Worm (Caenorhabditis elegans): ENCODE data around the gene EGAP5.1.

DNA sequence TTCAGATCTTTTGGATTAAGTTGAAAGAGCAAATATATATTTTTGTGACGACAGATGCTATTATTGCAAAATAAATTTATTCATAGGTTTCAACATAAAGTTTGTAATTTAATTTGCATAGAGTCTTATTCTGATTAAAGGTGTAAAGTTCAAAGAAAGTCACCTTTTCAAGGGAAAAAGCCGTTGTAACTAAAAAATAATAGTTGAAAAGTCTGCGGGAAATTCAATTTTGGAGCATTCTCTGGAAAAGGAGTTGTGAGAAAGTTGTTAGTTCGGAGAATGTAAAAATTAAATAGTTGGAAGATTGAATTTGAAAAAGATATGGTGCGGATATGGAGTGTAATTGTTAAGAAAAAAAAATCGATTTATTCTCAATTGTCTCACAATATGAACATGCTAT lies 1.2 kb downstream of the EGAP5.1 start:
- TF ChIP-seq nhr-76 (tag; optimal IDR thresholded peaks at IDR 0.05) (no peak), cnd-1 (tag; optimal IDR thresholded peaks at IDR 0.05) (no peak), unc-62 (GFP tag; optimal IDR thresholded peaks at IDR 0.05) (no peak), elt-1 (tag; optimal IDR thresholded peaks at IDR 0.05; ENCODE audit: borderline replicate concordance, insufficient read depth) (no peak), sptf-1 (tag; optimal IDR thresholded peaks at IDR 0.05) (no peak), drap-1 (GFP tag; optimal IDR thresholded peaks at IDR 0.05) (no peak), lin-13 (tag; optimal IDR thresholded peaks at IDR 0.05) (no peak), nhr-2 (tag; optimal IDR thresholded peaks at IDR 0.05) (no peak), unc-120 (tag; optimal IDR thresholded peaks at IDR 0.05; ENCODE audit: poor library complexity, severe bottlenecking) (no peak), pha-4 (tag; optimal IDR thresholded peaks at IDR 0.05) (no peak), unc-39 (tag; optimal IDR thresholded peaks at IDR 0.05) (no peak), flh-1 (GFP tag; optimal IDR thresholded peaks at IDR 0.05) (no peak), nhr-237 (tag; optimal IDR thresholded peaks at IDR 0.05) (no peak)

All from whole organism, mixed stage, embryonic.